Comparison of ENCODE assay signal across 1 worm cellular context in the genomic region with DNA sequence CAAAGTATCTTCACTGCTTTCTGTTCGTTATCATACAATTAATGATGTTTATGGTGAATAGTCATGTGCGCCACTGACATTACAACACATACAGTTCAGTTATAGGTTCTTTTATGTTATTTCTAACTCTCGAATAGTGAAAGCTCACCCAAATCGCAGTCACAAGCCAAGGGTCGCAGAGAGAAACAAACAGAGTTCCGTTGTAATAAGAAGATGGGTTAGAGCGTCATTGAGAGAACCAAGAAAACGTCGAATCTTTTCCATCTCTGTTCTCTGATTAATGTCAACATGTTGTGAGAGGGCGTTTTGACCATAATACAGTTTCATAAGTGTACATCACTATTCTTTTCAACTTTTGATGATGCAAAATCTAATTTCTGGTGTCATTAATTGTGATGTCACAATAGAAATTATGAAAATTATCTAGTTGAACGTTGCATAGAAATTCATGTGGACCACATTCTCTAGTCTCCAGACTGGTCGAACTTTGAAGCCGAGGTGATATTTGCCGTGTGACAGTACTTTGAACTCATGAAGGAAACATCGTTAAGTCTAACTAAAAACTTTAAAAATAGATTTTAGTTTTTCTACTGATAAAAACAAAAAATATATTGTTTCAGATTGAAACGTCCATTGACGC.
TF ChIP-seq lines count a peak whose summit lies in the region.

No protein-coding gene starts in this region.

TF ChIP-seq in whole organism, L4 larva, 104 proteins besides CTCF, POLR2A, EP300 and RAD21 (continued from another document):
- TF ChIP-seq zip-11 (GFP tag; IDR thresholded peaks at IDR 0.05; lab: Robert Waterston, UW) (no peak), ceh-44 (GFP tag; IDR thresholded peaks at IDR 0.05; lab: Robert Waterston, UW) (no peak), lir-3 (tag; optimal IDR thresholded peaks at IDR 0.05; lab: Kevin White, UChicago) (no peak), lim-7 (GFP tag; IDR thresholded peaks at IDR 0.05; lab: Robert Waterston, UW) (no peak), skn-1 (tag; optimal IDR thresholded peaks at IDR 0.05; lab: Kevin White, UChicago) (no peak), R02D3.7 (tag; optimal IDR thresholded peaks at IDR 0.05; lab: Kevin White, UChicago) (no peak), daf-8 (GFP tag; IDR thresholded peaks at IDR 0.05; lab: Robert Waterston, UW) (no peak), gei-8 (GFP tag; optimal IDR thresholded peaks at IDR 0.05; lab: Kevin White, UChicago) (no peak), ceh-28 (tag; optimal IDR thresholded peaks at IDR 0.05; lab: Kevin White, UChicago) (no peak), T26A8.4 (GFP tag; IDR thresholded peaks at IDR 0.05; lab: Robert Waterston, UW) (no peak; the same call in 1 of the 2 replicates), nhr-48 (tag; optimal IDR thresholded peaks at IDR 0.05; lab: Kevin White, UChicago) (no peak), attf-4 (tag; optimal IDR thresholded peaks at IDR 0.05; lab: Kevin White, UChicago) (no peak), nhr-28 (tag; optimal IDR thresholded peaks at IDR 0.05; lab: Kevin White, UChicago) (peak; percentile 48), zip-2 (tag; optimal IDR thresholded peaks at IDR 0.05; lab: Kevin White, UChicago) (peak; percentile 2), Y75B8A.6 (GFP tag; IDR thresholded peaks at IDR 0.05; lab: Robert Waterston, UW) (no peak), unc-62 (GFP tag; optimal IDR thresholded peaks at IDR 0.05 in 1 of 2; lab: Kevin White, UChicago) (no peak), unc-62 (tag; optimal IDR thresholded peaks at IDR 0.05; lab: Kevin White, UChicago) (no peak), ceh-20 (GFP tag; IDR thresholded peaks at IDR 0.05; lab: Robert Waterston, UW) (no peak), mxl-3 (GFP tag; optimal IDR thresholded peaks at IDR 0.05; lab: Kevin White, UChicago) (no peak), nhr-41 (GFP tag; IDR thresholded peaks at IDR 0.05; lab: Robert Waterston, UW) (no peak), jun-1 (tag; optimal IDR thresholded peaks at IDR 0.05; lab: Kevin White, UChicago) (no peak), dmd-8 (GFP tag; IDR thresholded peaks at IDR 0.05; lab: Robert Waterston, UW) (no peak), F44E2.7 (GFP tag; IDR thresholded peaks at IDR 0.05; lab: Robert Waterston, UW) (no peak), mep-1 (tag; optimal IDR thresholded peaks at IDR 0.05; lab: Kevin White, UChicago) (peak; percentile 65), lin-1 (GFP tag; IDR thresholded peaks at IDR 0.05; lab: Robert Waterston, UW) (no peak), nhr-237 (tag; optimal IDR thresholded peaks at IDR 0.05; lab: Kevin White, UChicago) (no peak), nhr-102 (tag; optimal IDR thresholded peaks at IDR 0.05; lab: Kevin White, UChicago) (no peak), F26F4.8 (GFP tag; conservative IDR thresholded peaks at IDR 0.05; lab: Robert Waterston, UW) (no peak), Y48G9A.11 (GFP tag; IDR thresholded peaks at IDR 0.05; lab: Robert Waterston, UW) (no peak), ceh-32 (tag; optimal IDR thresholded peaks at IDR 0.05; lab: Kevin White, UChicago; ENCODE audit: poor library complexity) (no peak), hif-1 (tag; optimal IDR thresholded peaks at IDR 0.05; lab: Kevin White, UChicago) (no peak), aly-2 (tag; optimal IDR thresholded peaks at IDR 0.05; lab: Kevin White, UChicago) (no peak), vab-7 (GFP tag; IDR thresholded peaks at IDR 0.05; lab: Robert Waterston, UW) (no peak), ctbp-1 (GFP tag; IDR thresholded peaks at IDR 0.05; lab: Robert Waterston, UW) (0 out of 2 replicates have a peak, but pooled peaks have one; percentile 7), hlh-30 (tag; optimal IDR thresholded peaks at IDR 0.05; lab: Kevin White, UChicago; ENCODE audit: insufficient read depth) (peak; percentile 68), nhr-77 (tag; optimal IDR thresholded peaks at IDR 0.05; lab: Kevin White, UChicago) (no peak), lsy-2 (tag; optimal IDR thresholded peaks at IDR 0.05; lab: Kevin White, UChicago) (peak in 1 of 2 experiments; percentile 28), nhr-6 (tag; optimal IDR thresholded peaks at IDR 0.05; lab: Kevin White, UChicago) (peak; percentile 16), fos-1 (tag; optimal IDR thresholded peaks at IDR 0.05; lab: Kevin White, UChicago) (no peak), spr-3 (GFP tag; optimal IDR thresholded peaks at IDR 0.05; lab: Kevin White, UChicago) (no peak), madf-9 (GFP tag; conservative IDR thresholded peaks at IDR 0.05; lab: Robert Waterston, UW) (no peak), tra-1 (GFP tag; IDR thresholded peaks at IDR 0.05; lab: Robert Waterston, UW) (no peak)
